Fruit fly (Drosophila melanogaster): ENCODE data around the gene spri.

Gene spri

dm6 chrX:10547070-10547856 is 38.0 kb downstream of the spri start (continued):
- TF ChIP-seq CG2129 (GFP tag; IDR thresholded peaks at IDR 0.05; ENCODE audit: partially characterized antibody) (no peak), Nf-YB (GFP tag; optimal IDR thresholded peaks at IDR 0.05) (peak; percentile 64), CG4820 (GFP tag; optimal IDR thresholded peaks at IDR 0.05) (peak; percentile 87), CG9932 (GFP tag; IDR thresholded peaks at IDR 0.05) (peak; percentile 49), jigr1 (GFP tag; IDR thresholded peaks at IDR 0.05) (peak; percentile 78; the same call in 2 of the 3 replicates), eve (GFP tag; optimal IDR thresholded peaks at IDR 0.05) (peak in 1 of 2 experiments; percentile 98), chn (GFP tag; optimal IDR thresholded peaks at IDR 0.05) (peak; percentile 89), CG2889 (GFP tag; IDR thresholded peaks at IDR 0.05) (peak; percentile 79), Pdp1 (GFP tag; optimal IDR thresholded peaks at IDR 0.05) (peak; percentile 84 to 87), Meics (GFP tag; optimal IDR thresholded peaks at IDR 0.05) (peak; percentile 86), ftz-f1 (GFP tag; optimal IDR thresholded peaks at IDR 0.05) (no peak), CG6791 (GFP tag; IDR thresholded peaks at IDR 0.05; ENCODE audit: partially characterized antibody) (no peak), gce (GFP tag; IDR thresholded peaks at IDR 0.05) (peak; percentile 86), dmrt11E (tag; optimal IDR thresholded peaks at IDR 0.05) (peak; percentile 83), CG6175 (GFP tag; IDR thresholded peaks at IDR 0.05) (peak; percentile 56), CG12942 (GFP tag; optimal IDR thresholded peaks at IDR 0.05) (peak; percentile 85), kah (GFP tag; optimal IDR thresholded peaks at IDR 0.05) (peak; percentile 86), Hmx (GFP tag; optimal IDR thresholded peaks at IDR 0.05) (peak; percentile 73), oc (tag; optimal IDR thresholded peaks at IDR 0.05) (peak; percentile 92), Rfx (GFP tag; IDR thresholded peaks at IDR 0.05) (peak; percentile 79), BEAF-32 (GFP tag; optimal IDR thresholded peaks at IDR 0.05) (peak; percentile 4), HLH54F (GFP tag; optimal IDR thresholded peaks at IDR 0.05) (peak; percentile 77), Elba2 (GFP tag; optimal IDR thresholded peaks at IDR 0.05) (no peak), Hsf (GFP tag; optimal IDR thresholded peaks at IDR 0.05) (peak; percentile 89), amos (GFP tag; IDR thresholded peaks at IDR 0.05; ENCODE audit: partially characterized antibody) (no peak), Dll (GFP tag; IDR thresholded peaks at IDR 0.05; ENCODE audit: partially characterized antibody) (0 out of 4 replicates have a peak, but pooled peaks have one; percentile 6), shn (GFP tag; optimal IDR thresholded peaks at IDR 0.05) (peak; percentile 87), dimm (GFP tag; IDR thresholded peaks at IDR 0.05) (peak; percentile 83), Dref (GFP tag; IDR thresholded peaks at IDR 0.05) (no peak), D19B (GFP tag; optimal IDR thresholded peaks at IDR 0.05) (peak; percentile 61), stwl (tag; optimal IDR thresholded peaks at IDR 0.05) (no peak), CG18011 (GFP tag; optimal IDR thresholded peaks at IDR 0.05) (peak; percentile 66), CG17612 (GFP tag; IDR thresholded peaks at IDR 0.05) (peak; percentile 75), CG14667 (GFP tag; IDR thresholded peaks at IDR 0.05) (peak; percentile 77), CHES-1-like (GFP tag; optimal IDR thresholded peaks at IDR 0.05) (peak; percentile 78), CG2712 (tag; optimal IDR thresholded peaks at IDR 0.05) (peak; percentile 93), CG15601 (tag; optimal IDR thresholded peaks at IDR 0.05) (peak; percentile 88), CG17359 (tag; optimal IDR thresholded peaks at IDR 0.05) (peak; percentile 95), BtbVII (GFP tag; optimal IDR thresholded peaks at IDR 0.05) (peak; percentile 67), slou (GFP tag; optimal IDR thresholded peaks at IDR 0.05) (peak; percentile 46), CG10267 (tag; optimal IDR thresholded peaks at IDR 0.05) (peak; percentile 80), gem (tag; optimal IDR thresholded peaks at IDR 0.05) (peak; percentile 94), CG14050 (GFP tag; IDR thresholded peaks at IDR 0.05) (peak; percentile 85), Ptx1 (GFP tag; IDR thresholded peaks at IDR 0.05) (peak; percentile 93), CG2199 (GFP tag; IDR thresholded peaks at IDR 0.05) (peak; percentile 90), Med (GFP tag) (peak; percentile 97), hbn (GFP tag; IDR thresholded peaks at IDR 0.05; ENCODE audit: partially characterized antibody) (no peak), lbe (GFP tag; optimal IDR thresholded peaks at IDR 0.05) (peak; percentile 81), mam (GFP tag; optimal IDR thresholded peaks at IDR 0.05) (peak; percentile 80)

Data from whole organism, embryonic.